Worm (Caenorhabditis elegans) whole organism, L2 larva: ENCODE measurements around the gene dro-1.

Experiments
- ama-1 ChIP-seq: fragments of 150-350 bp; optimal IDR thresholded peaks from 2 replicates; lab custom pipeline; 2018; ENCODE audit warnings: inconsistent platforms
- ceh-82 ChIP-seq: fragments of 150-350 bp; optimal IDR thresholded peaks from 2 replicates; lab custom pipeline; 2014; ENCODE audit warnings: missing biosample characterization, missing genetic modification characterization
- fos-1 ChIP-seq: fragments of 150-350 bp; optimal IDR thresholded peaks from 2 replicates; lab custom pipeline; 2014; ENCODE audit warnings: missing biosample characterization, missing genetic modification characterization
- lin-13 ChIP-seq: fragments of 150-350 bp; optimal IDR thresholded peaks from 2 replicates; lab custom pipeline; 2014; ENCODE audit warnings: missing biosample characterization, missing genetic modification reagents, missing genetic modification characterization
- nhr-11 ChIP-seq: fragments of 150-350 bp; optimal IDR thresholded peaks from 2 replicates; lab custom pipeline; 2014; ENCODE audit warnings: missing biosample characterization, missing genetic modification characterization
- nhr-237 ChIP-seq: fragments of 150-350 bp; optimal IDR thresholded peaks from 2 replicates; lab custom pipeline; 2014; ENCODE audit warnings: missing biosample characterization, missing genetic modification characterization
- nhr-25 ChIP-seq: fragments of 150-350 bp; sonication (generic microtip); optimal IDR thresholded peaks from 3 replicates; lab custom pipeline; 2014; ENCODE audit warnings: missing biosample characterization, missing genetic modification characterization
- nhr-77 ChIP-seq: fragments of 150-350 bp; optimal IDR thresholded peaks from 2 replicates; lab custom pipeline; 2014; ENCODE audit warnings: missing biosample characterization, missing genetic modification characterization
- skn-1 ChIP-seq: sonication (generic microtip); optimal IDR thresholded peaks from 2 replicates; lab custom pipeline; 2017; ENCODE audit warnings: missing biosample characterization, missing genetic modification characterization
- snpc-4 ChIP-seq: fragments of 150-350 bp; optimal IDR thresholded peaks from 2 replicates; lab custom pipeline; 2014; ENCODE audit warnings: missing biosample characterization, missing genetic modification characterization
- unc-55 ChIP-seq: fragments of 150-350 bp; sonication (generic microtip); optimal IDR thresholded peaks from 3 replicates; lab custom pipeline; 2014; ENCODE audit warnings: missing biosample characterization, missing genetic modification reagents, missing genetic modification characterization
- unc-62 ChIP-seq: fragments of 150-350 bp; optimal IDR thresholded peaks from 2 replicates; lab custom pipeline; 2014; ENCODE audit warnings: missing biosample characterization, missing genetic modification reagents, missing genetic modification characterization
- zag-1 ChIP-seq: fragments of 150-350 bp; optimal IDR thresholded peaks from 2 replicates; lab custom pipeline; 2014; ENCODE audit warnings: missing biosample characterization, missing genetic modification characterization

ce11 chrIII:13314636-13315035 is 27.8 kb upstream of the dro-1 start:
- no peak for TF ChIP-seq snpc-4 (tag; lab: Kevin White, UChicago)
- no peak for TF ChIP-seq unc-62
- no peak for TF ChIP-seq nhr-77
- TF ChIP-seq nhr-25 (tag; lab: Kevin White, UChicago) = no peak
- TF ChIP-seq zag-1 (tag; lab: Kevin White, UChicago) = no peak
- TF ChIP-seq nhr-11 (tag; lab: Kevin White, UChicago) = no peak
- no peak for TF ChIP-seq lin-13 (GFP tag; lab: Kevin White, UChicago)
- TF ChIP-seq ama-1 = no peak
- TF ChIP-seq nhr-237 (tag; lab: Kevin White, UChicago) = no peak
- TF ChIP-seq skn-1 (tag; lab: Kevin White, UChicago) = no peak
- no peak for TF ChIP-seq fos-1
- no peak for TF ChIP-seq ceh-82
- TF ChIP-seq unc-55 (GFP tag; lab: Kevin White, UChicago) = no peak
